Fruit fly (Drosophila melanogaster): Measurements from ENCODE around the gene Gr22e.
A peak's percentile ranks its signal among the peaks of the same experiment; 100 is the strongest.

Gr22e gene

dm6 chr2L:1737057-1737581, 46.7 kb upstream of the Gr22e start (continued):
- TF ChIP-seq btn (GFP tag; optimal IDR thresholded peaks at IDR 0.05) (peak; percentile 78), CG11456 (GFP tag; IDR thresholded peaks at IDR 0.05) (peak; percentile 74; the same call in 2 of the 3 replicates), HLHmδ (GFP tag; optimal IDR thresholded peaks at IDR 0.05) (peak; percentile 41), dysf (GFP tag; IDR thresholded peaks at IDR 0.05) (peak; percentile 85), Hr39 (optimal IDR thresholded peaks at IDR 0.05) (no peak), nerfin-1 (tag; optimal IDR thresholded peaks at IDR 0.05) (peak; percentile 35), CG10321 (GFP tag; IDR thresholded peaks at IDR 0.05) (no peak), Med (GFP tag) (peak; percentile 98), gem (tag; optimal IDR thresholded peaks at IDR 0.05) (peak; percentile 94), Dp (GFP tag; optimal IDR thresholded peaks at IDR 0.05) (no peak), bcd (GFP tag; optimal IDR thresholded peaks at IDR 0.05) (peak; percentile 87), ap (GFP tag; IDR thresholded peaks at IDR 0.05) (peak; percentile 71), CG1024 (GFP tag; IDR thresholded peaks at IDR 0.05) (0 out of 2 replicates have a peak, but pooled peaks have one; percentile 29), CG6272 (GFP tag; IDR thresholded peaks at IDR 0.05) (peak; percentile 87), zf30C (GFP tag; optimal IDR thresholded peaks at IDR 0.05) (no peak), CG6175 (GFP tag; IDR thresholded peaks at IDR 0.05) (no peak), psq (GFP tag; optimal IDR thresholded peaks at IDR 0.05) (peak; percentile 73), jigr1 (GFP tag; IDR thresholded peaks at IDR 0.05) (peak; percentile 86; the same call in 2 of the 3 replicates), Atf-2 (GFP tag; optimal IDR thresholded peaks at IDR 0.05) (peak; percentile 87), CG7357 (GFP tag; IDR thresholded peaks at IDR 0.05) (peak; percentile 79; the same call in 2 of the 3 replicates), CG1603 (tag; optimal IDR thresholded peaks at IDR 0.05) (peak; percentile 88), Usf (GFP tag; optimal IDR thresholded peaks at IDR 0.05) (peak; percentile 68), CG9876 (GFP tag; optimal IDR thresholded peaks at IDR 0.05) (peak; percentile 84), CG11696 (GFP tag; IDR thresholded peaks at IDR 0.05) (no peak), MTF-1 (GFP tag; optimal IDR thresholded peaks at IDR 0.05; ENCODE audit: borderline replicate concordance) (peak; percentile 16), PHDP (tag; optimal IDR thresholded peaks at IDR 0.05) (peak; percentile 86), CG30431 (GFP tag; optimal IDR thresholded peaks at IDR 0.05) (peak; percentile 84), rib (GFP tag; IDR thresholded peaks at IDR 0.05) (no peak), tio (GFP tag; optimal IDR thresholded peaks at IDR 0.05) (peak; percentile 92), hbn (GFP tag; IDR thresholded peaks at IDR 0.05; ENCODE audit: partially characterized antibody) (no peak), Lpt (GFP tag; optimal IDR thresholded peaks at IDR 0.05) (no peak), Gug (GFP tag; IDR thresholded peaks at IDR 0.05) (peak; percentile 89), CG14014 (GFP tag; IDR thresholded peaks at IDR 0.05) (peak; percentile 74), Adf1 (GFP tag; IDR thresholded peaks at IDR 0.05) (peak; percentile 35; the same call in 1 of the 2 replicates), ara (GFP tag; IDR thresholded peaks at IDR 0.05) (peak; percentile 87), Dll (GFP tag; IDR thresholded peaks at IDR 0.05; ENCODE audit: partially characterized antibody) (no peak), CG7372 (GFP tag; IDR thresholded peaks at IDR 0.05) (peak; percentile 64), wor (GFP tag; IDR thresholded peaks at IDR 0.05) (peak; percentile 92), Ravus (GFP tag; IDR thresholded peaks at IDR 0.05) (peak; percentile 64; the same call in 1 of the 2 replicates), CG2129 (GFP tag; IDR thresholded peaks at IDR 0.05; ENCODE audit: partially characterized antibody) (no peak), CG2712 (tag; optimal IDR thresholded peaks at IDR 0.05) (peak; percentile 92), CG31224 (GFP tag; IDR thresholded peaks at IDR 0.05) (peak; percentile 82), nerfin-2 (GFP tag; IDR thresholded peaks at IDR 0.05; ENCODE audit: partially characterized antibody) (no peak), crp (GFP tag; optimal IDR thresholded peaks at IDR 0.05) (peak in 1 of 2 experiments; percentile 53), NfI (GFP tag; optimal IDR thresholded peaks at IDR 0.05) (peak; percentile 77), maf-S (GFP tag; optimal IDR thresholded peaks at IDR 0.05) (peak; percentile 80), CG13424 (tag; optimal IDR thresholded peaks at IDR 0.05) (peak; percentile 78), CG6654 (GFP tag; optimal IDR thresholded peaks at IDR 0.05) (peak; percentile 58), Sin3A (optimal IDR thresholded peaks at IDR 0.05) (no peak), tna (GFP tag; IDR thresholded peaks at IDR 0.05; ENCODE audit: partially characterized antibody) (peak; percentile 35; the same call in 1 of the 2 replicates), BEAF-32 (GFP tag; optimal IDR thresholded peaks at IDR 0.05) (no peak)

Data from whole organism, embryonic.